Worm (Caenorhabditis elegans) whole organism, L4 larva: ENCODE measurements around the gene Y53G8AR.6.

Source experiments
- D1046.2 ChIP-seq: fragments of 200-800 bp; sonication (Bioruptor generic); IDR thresholded peaks from 2 replicates; pipeline ENCODE4 v1.3.6; 2022; ENCODE audit warnings: missing genetic modification characterization, missing compliant biosample characterization
- F10B5.3 ChIP-seq: sonication (generic microtip); optimal IDR thresholded peaks from 2 replicates; lab custom pipeline; 2016; ENCODE audit warnings: mild to moderate bottlenecking, missing genetic modification characterization, missing compliant biosample characterization
- F26F4.8 ChIP-seq: fragments of 200-800 bp; sonication (Bioruptor generic); conservative IDR thresholded peaks from 2 replicates; pipeline ENCODE4 v1.3.6; 2022; ENCODE audit warnings: missing genetic modification characterization, missing compliant biosample characterization
- T20F7.1 ChIP-seq: fragments of 200-800 bp; sonication (Bioruptor generic); optimal IDR thresholded peaks from 2 replicates; lab custom pipeline; 2018; ENCODE audit warnings: mild to moderate bottlenecking, missing genetic modification characterization, missing compliant biosample characterization
- Y105C5A.15 ChIP-seq: fragments of 200-800 bp; sonication (Bioruptor generic); IDR thresholded peaks from 2 replicates; pipeline ENCODE4 v1.3.6; 2022; ENCODE audit warnings: missing genetic modification characterization, missing compliant biosample characterization
- Y5F2A.4 ChIP-seq: fragments of 200-800 bp; sonication (Bioruptor generic); optimal IDR thresholded peaks from 2 replicates; lab custom pipeline; 2018; ENCODE audit warnings: mild to moderate bottlenecking, missing genetic modification characterization, missing compliant biosample characterization
- aha-1 ChIP-seq: fragments of 150-350 bp; peaks from one replicate; lab custom pipeline; 2014; ENCODE audit warnings: missing biosample characterization, missing genetic modification characterization
- aly-2 ChIP-seq: sonication (generic microtip); optimal IDR thresholded peaks from 2 replicates; lab custom pipeline; 2018; ENCODE audit warnings: missing biosample characterization, missing genetic modification characterization
- attf-4 ChIP-seq: sonication (generic microtip); optimal IDR thresholded peaks from 3 replicates; lab custom pipeline; 2017; ENCODE audit warnings: missing biosample characterization, missing genetic modification characterization
- ceh-28 ChIP-seq: fragments of 150-350 bp; optimal IDR thresholded peaks from 2 replicates; lab custom pipeline; 2014; ENCODE audit warnings: missing biosample characterization, missing genetic modification reagents, missing genetic modification characterization
- ceh-32 ChIP-seq: sonication (generic microtip); optimal IDR thresholded peaks from 2 replicates; lab custom pipeline; 2016; ENCODE audit warnings: mild to moderate bottlenecking, missing genetic modification characterization, missing compliant biosample characterization; ENCODE audit not compliant: poor library complexity
- ceh-62 ChIP-seq: sonication (generic microtip); optimal IDR thresholded peaks from 2 replicates; lab custom pipeline; 2017; ENCODE audit warnings: missing biosample characterization, missing genetic modification characterization
- daf-16 ChIP-seq, 3 experiments: sonication (generic microtip); optimal IDR thresholded peaks; 2 replicates each; lab custom pipeline; 2016 to 2017; ENCODE audit warnings: missing genetic modification characterization in 3 of 3, missing genetic modification reagents in 3 of 3, mild to moderate bottlenecking in 2 of 3, missing compliant biosample characterization in 2 of 3, missing biosample characterization in 1 of 3, moderate library complexity in 1 of 3
- dmd-6 ChIP-seq: fragments of 200-800 bp; sonication (Bioruptor generic); IDR thresholded peaks from 2 replicates; pipeline ENCODE4 v1.3.6; 2022; ENCODE audit warnings: missing genetic modification reagents, missing genetic modification characterization, missing compliant biosample characterization
- dmd-8 ChIP-seq: fragments of 200-800 bp; sonication (Bioruptor generic); IDR thresholded peaks from 2 replicates; pipeline ENCODE4 v1.3.6; 2022; ENCODE audit warnings: missing genetic modification characterization, missing compliant biosample characterization
- duxl-1 ChIP-seq: sonication (generic microtip); optimal IDR thresholded peaks from 2 replicates; lab custom pipeline; 2016; ENCODE audit warnings: mild to moderate bottlenecking, missing genetic modification characterization, moderate library complexity, missing compliant biosample characterization; ENCODE audit not compliant: poor library complexity
- dve-1 ChIP-seq: sonication (generic microtip); optimal IDR thresholded peaks from 2 replicates; lab custom pipeline; 2017; ENCODE audit warnings: antibody characterized with exemption, mild to moderate bottlenecking, missing genetic modification characterization, missing compliant biosample characterization; ENCODE audit not compliant: insufficient read depth
- egl-27 ChIP-seq: sonication (generic microtip); optimal IDR thresholded peaks from 3 replicates; lab custom pipeline; 2017; ENCODE audit warnings: missing biosample characterization, missing genetic modification reagents, missing genetic modification characterization
- hif-1 ChIP-seq, 2 experiments: sonication (generic microtip); optimal IDR thresholded peaks; 2 replicates each; lab custom pipeline; 2016 to 2017; ENCODE audit warnings: missing compliant biosample characterization in 2 of 2, missing genetic modification characterization in 2 of 2, missing genetic modification reagents in 2 of 2, missing genotype in 2 of 2, mild to moderate bottlenecking in 1 of 2
- hlh-11 ChIP-seq: fragments of 200-800 bp; sonication (Bioruptor generic); optimal IDR thresholded peaks from 2 replicates; lab custom pipeline; 2018; ENCODE audit warnings: mild to moderate bottlenecking, missing genetic modification characterization, missing compliant biosample characterization
- jun-1 ChIP-seq: fragments of 150-350 bp; optimal IDR thresholded peaks from 2 replicates; lab custom pipeline; 2014; ENCODE audit warnings: missing biosample characterization, missing genetic modification reagents, missing genetic modification characterization
- lin-13 ChIP-seq: fragments of 150-350 bp; optimal IDR thresholded peaks from 2 replicates; lab custom pipeline; 2014; ENCODE audit warnings: missing biosample characterization, missing genetic modification reagents, missing genetic modification characterization
- lin-15B ChIP-seq: fragments of 150-350 bp; sonication (generic microtip); optimal IDR thresholded peaks from 3 replicates; lab custom pipeline; 2014; ENCODE audit warnings: missing biosample characterization, missing genetic modification characterization
- lin-39 ChIP-seq: fragments of 150-350 bp; optimal IDR thresholded peaks from 2 replicates; lab custom pipeline; 2014; ENCODE audit warnings: missing biosample characterization, missing genetic modification reagents, missing genetic modification characterization
- lsy-2 ChIP-seq, 2 experiments: fragments of 150-350 bp in 1 of 2; sonication (generic microtip) in 1 of 2; optimal IDR thresholded peaks; 2 replicates each; lab custom pipeline; 2014 to 2017; ENCODE audit warnings: missing biosample characterization in 2 of 2, missing genetic modification characterization in 2 of 2
- madf-5 ChIP-seq, 2 experiments: fragments of 200-800 bp; sonication (Bioruptor generic); IDR thresholded peaks; 2 replicates each; pipeline ENCODE4 v1.3.6; 2022; ENCODE audit warnings: missing compliant biosample characterization in 2 of 2, missing genetic modification characterization in 2 of 2
- madf-9 ChIP-seq: fragments of 200-800 bp; sonication (Bioruptor generic); conservative IDR thresholded peaks from 2 replicates; pipeline ENCODE4 v1.3.6; 2022; ENCODE audit warnings: missing genetic modification reagents, missing genetic modification characterization, missing compliant biosample characterization
- mdt-29 ChIP-seq: fragments of 200-800 bp; sonication (Bioruptor generic); IDR thresholded peaks from 2 replicates; pipeline ENCODE4 v1.3.6; 2022; ENCODE audit warnings: missing genetic modification reagents, missing genetic modification characterization, missing compliant biosample characterization
- mep-1 ChIP-seq: fragments of 150-350 bp; sonication (generic microtip); optimal IDR thresholded peaks from 3 replicates; lab custom pipeline; 2014; ENCODE audit warnings: missing biosample characterization, missing genetic modification characterization
- mxl-2 ChIP-seq: fragments of 200-800 bp; sonication (Bioruptor generic); conservative IDR thresholded peaks from 2 replicates; pipeline ENCODE4 v1.3.6; 2022; ENCODE audit warnings: missing genetic modification reagents, missing genetic modification characterization, missing compliant biosample characterization
- mxl-3 ChIP-seq: fragments of 200-800 bp; sonication (Bioruptor generic); optimal IDR thresholded peaks from 2 replicates; lab custom pipeline; 2018; ENCODE audit warnings: mild to moderate bottlenecking, missing genetic modification characterization, missing compliant biosample characterization
- nhr-10 ChIP-seq: fragments of 150-350 bp; optimal IDR thresholded peaks from 2 replicates; lab custom pipeline; 2014; ENCODE audit warnings: missing biosample characterization, missing genetic modification characterization
- nhr-11 ChIP-seq: fragments of 150-350 bp; optimal IDR thresholded peaks from 2 replicates; lab custom pipeline; 2014; ENCODE audit warnings: missing biosample characterization, missing genetic modification characterization
- nhr-111 ChIP-seq: fragments of 200-800 bp; sonication (Bioruptor generic); optimal IDR thresholded peaks from 2 replicates; lab custom pipeline; 2018; ENCODE audit warnings: mild to moderate bottlenecking, missing genetic modification characterization, missing compliant biosample characterization
- nhr-25 ChIP-seq: sonication (generic microtip); optimal IDR thresholded peaks from 2 replicates; lab custom pipeline; 2017; ENCODE audit warnings: missing genetic modification characterization, mild to moderate bottlenecking, missing compliant biosample characterization, antibody characterized with exemption, moderate library complexity, borderline replicate concordance; ENCODE audit not compliant: insufficient read depth
- nhr-28 ChIP-seq: fragments of 150-350 bp; optimal IDR thresholded peaks from 2 replicates; lab custom pipeline; 2014; ENCODE audit warnings: missing biosample characterization, missing genetic modification characterization
- nhr-48 ChIP-seq: sonication (generic microtip); optimal IDR thresholded peaks from 2 replicates; lab custom pipeline; 2016; ENCODE audit warnings: mild to moderate bottlenecking, missing genetic modification characterization, missing compliant biosample characterization
- nhr-77 ChIP-seq: fragments of 150-350 bp; optimal IDR thresholded peaks from 2 replicates; lab custom pipeline; 2014; ENCODE audit warnings: missing biosample characterization, missing genetic modification characterization
- pqm-1 ChIP-seq: sonication (generic microtip); optimal IDR thresholded peaks from 2 replicates; lab custom pipeline; 2017; ENCODE audit warnings: missing biosample characterization, missing genetic modification characterization
- rbr-2 ChIP-seq: sonication (generic microtip); optimal IDR thresholded peaks from 2 replicates; lab custom pipeline; 2016; ENCODE audit warnings: missing genotype, missing genetic modification characterization, missing compliant biosample characterization
- saeg-2 ChIP-seq: fragments of 200-800 bp; sonication (Bioruptor generic); IDR thresholded peaks from 2 replicates; pipeline ENCODE4 v1.3.6; 2022; ENCODE audit warnings: missing genetic modification reagents, missing genetic modification characterization, missing compliant biosample characterization
- sdz-12 ChIP-seq: fragments of 200-800 bp; sonication (Bioruptor generic); optimal IDR thresholded peaks from 2 replicates; lab custom pipeline; 2018; ENCODE audit warnings: mild to moderate bottlenecking, missing genetic modification characterization, missing compliant biosample characterization
- skn-1 ChIP-seq: fragments of 150-350 bp; optimal IDR thresholded peaks from 2 replicates; lab custom pipeline; 2014; ENCODE audit warnings: missing biosample characterization, missing genetic modification characterization
- spr-1 ChIP-seq: sonication (generic microtip); optimal IDR thresholded peaks from 2 replicates; lab custom pipeline; 2016; ENCODE audit warnings: mild to moderate bottlenecking, missing genetic modification characterization, missing compliant biosample characterization
- spr-3 ChIP-seq: fragments of 200-800 bp; sonication (Bioruptor generic); optimal IDR thresholded peaks from 2 replicates; lab custom pipeline; 2018; ENCODE audit warnings: mild to moderate bottlenecking, missing genetic modification characterization, missing compliant biosample characterization
- tag-97 ChIP-seq: fragments of 200-800 bp; sonication (Bioruptor generic); IDR thresholded peaks from 2 replicates; pipeline ENCODE4 v1.3.6; 2022; ENCODE audit warnings: missing genetic modification characterization, missing compliant biosample characterization
- tra-1 ChIP-seq: fragments of 200-800 bp; sonication (Bioruptor generic); IDR thresholded peaks from 2 replicates; pipeline ENCODE4 v1.3.6; 2022; ENCODE audit warnings: missing genetic modification reagents, missing genetic modification characterization, missing compliant biosample characterization
- unc-130 ChIP-seq: sonication (generic microtip); optimal IDR thresholded peaks from 2 replicates; lab custom pipeline; 2016; ENCODE audit warnings: missing genetic modification reagents, missing genetic modification characterization, missing compliant biosample characterization
- unc-62 ChIP-seq, 3 experiments: fragments of 150-350 bp in 1 of 3; sonication (generic microtip); optimal IDR thresholded peaks in 2 of 3; peaks in 1 of 3; 1 replicate in 1 of 3; 2 replicates in 2 of 3; lab custom pipeline; 2014 to 2017; ENCODE audit warnings: missing biosample characterization in 3 of 3, missing genetic modification characterization in 3 of 3, missing genetic modification reagents in 3 of 3, missing genotype in 1 of 3
- ztf-11 ChIP-seq: fragments of 150-350 bp; optimal IDR thresholded peaks from 2 replicates; lab custom pipeline; 2014; ENCODE audit warnings: missing biosample characterization, missing genetic modification characterization
- ztf-7 ChIP-seq: fragments of 150-350 bp; optimal IDR thresholded peaks from 2 replicates; lab custom pipeline; 2014; ENCODE audit warnings: missing biosample characterization, missing genetic modification characterization

Y53G8AR.6 gene

ce11 chrIII:3271682-3272081 is 22.9 kb upstream of the Y53G8AR.6 start:
- TF ChIP-seq nhr-25 (tag; lab: Kevin White, UChicago) = peak; percentile 73
- no peak for TF ChIP-seq lin-15B
- TF ChIP-seq ceh-28 = no peak
- no peak for TF ChIP-seq nhr-111 (GFP tag; lab: Kevin White, UChicago)
- peak; percentile 84 for TF ChIP-seq mep-1 (tag; lab: Kevin White, UChicago)
- TF ChIP-seq tra-1 (GFP tag; lab: Robert Waterston, UW) = no peak
- TF ChIP-seq Y105C5A.15 = no peak
- TF ChIP-seq dmd-8 (GFP tag; lab: Robert Waterston, UW) = no peak
- TF ChIP-seq D1046.2 = no peak
- no peak for TF ChIP-seq T20F7.1 (GFP tag; lab: Kevin White, UChicago)
- no peak for TF ChIP-seq spr-3 (GFP tag; lab: Kevin White, UChicago)
- TF ChIP-seq unc-130 (GFP tag; lab: Kevin White, UChicago) = no peak
- TF ChIP-seq lin-39 = no peak
- 0 out of 2 replicates have a peak, but pooled peaks have one; percentile 46 for TF ChIP-seq mxl-2 (GFP tag; lab: Robert Waterston, UW)
- peak; percentile 50 for TF ChIP-seq rbr-2
- peak; percentile 82 for TF ChIP-seq hlh-11 (tag; lab: Kevin White, UChicago)
- no peak for TF ChIP-seq Y5F2A.4
- no peak for TF ChIP-seq aly-2 (tag; lab: Kevin White, UChicago)
- TF ChIP-seq aha-1 (tag; lab: Kevin White, UChicago) = peak; percentile 58
- TF ChIP-seq mdt-29 (GFP tag; lab: Robert Waterston, UW) = no peak
- TF ChIP-seq dmd-6 (GFP tag; lab: Robert Waterston, UW) = peak; percentile 63
- TF ChIP-seq attf-4 (tag; lab: Kevin White, UChicago) = no peak
- TF ChIP-seq nhr-11 (tag; lab: Kevin White, UChicago) = no peak
- TF ChIP-seq duxl-1 = no peak
- no peak for TF ChIP-seq saeg-2 (GFP tag; lab: Robert Waterston, UW)
- TF ChIP-seq hif-1 (tag; optimal IDR thresholded peaks at IDR 0.05; lab: Kevin White, UChicago) = peak in 1 of 2 experiments; percentile 31
- no peak for TF ChIP-seq madf-5 (GFP tag; IDR thresholded peaks at IDR 0.05; lab: Robert Waterston, UW)
- TF ChIP-seq nhr-28 = peak; percentile 52
- TF ChIP-seq skn-1 (tag; lab: Kevin White, UChicago) = no peak
- peak; percentile 78 for TF ChIP-seq dve-1 (tag; lab: Kevin White, UChicago)
- no peak for TF ChIP-seq ceh-32 (tag; lab: Kevin White, UChicago)
- TF ChIP-seq F26F4.8 (GFP tag; lab: Robert Waterston, UW) = no peak
- TF ChIP-seq ztf-11 = no peak
- no peak for TF ChIP-seq pqm-1
- TF ChIP-seq mxl-3 (GFP tag; lab: Kevin White, UChicago) = no peak
- TF ChIP-seq daf-16 (GFP tag; optimal IDR thresholded peaks at IDR 0.05; lab: Kevin White, UChicago) = peak in 1 of 2 experiments; percentile 59
- TF ChIP-seq daf-16 (tag; optimal IDR thresholded peaks at IDR 0.05; lab: Kevin White, UChicago) = peak; percentile 23
- no peak for TF ChIP-seq ztf-7
- TF ChIP-seq lsy-2 (tag; optimal IDR thresholded peaks at IDR 0.05; lab: Kevin White, UChicago) = peak in 1 of 2 experiments; percentile 79
- TF ChIP-seq F10B5.3 (tag; lab: Kevin White, UChicago) = peak; percentile 7
- peak in 1 of 2 experiments; percentile 38 for TF ChIP-seq unc-62 (GFP tag; optimal IDR thresholded peaks at IDR 0.05 in 1 of 2; lab: Kevin White, UChicago)
- TF ChIP-seq unc-62 (tag; optimal IDR thresholded peaks at IDR 0.05; lab: Kevin White, UChicago) = no peak
- TF ChIP-seq nhr-10 (tag; lab: Kevin White, UChicago) = no peak
- TF ChIP-seq jun-1 (tag; lab: Kevin White, UChicago) = peak; percentile 0
- 0 out of 2 replicates have a peak, but pooled peaks have one; percentile 20 for TF ChIP-seq madf-9
- TF ChIP-seq nhr-48 (tag; lab: Kevin White, UChicago) = peak; percentile 49
- TF ChIP-seq spr-1 = peak; percentile 31
- peak; percentile 35 for TF ChIP-seq lin-13 (GFP tag; lab: Kevin White, UChicago)
- no peak for TF ChIP-seq nhr-77 (tag; lab: Kevin White, UChicago)
- no peak for TF ChIP-seq tag-97
- no peak for TF ChIP-seq sdz-12
- no peak for TF ChIP-seq ceh-62
- TF ChIP-seq egl-27 (tag; lab: Kevin White, UChicago) = no peak
